Fruit fly (Drosophila melanogaster): ENCODE measurements around the gene PNUTS.
A peak's percentile ranks its signal among the peaks of the same experiment; 100 is the strongest.

Gene PNUTS

dm6 chr2L:870749-871418 is 619 bp downstream of the PNUTS start (continued):
- TF ChIP-seq en (GFP tag; optimal IDR thresholded peaks at IDR 0.05), result peak; percentile 57
- TF ChIP-seq CG10147 (GFP tag; optimal IDR thresholded peaks at IDR 0.05), result no peak
- peak; percentile 85 for TF ChIP-seq nerfin-1 (tag; optimal IDR thresholded peaks at IDR 0.05)
- no peak for TF ChIP-seq Stat92E (GFP tag; optimal IDR thresholded peaks at IDR 0.05)
- TF ChIP-seq CG17912 (GFP tag; optimal IDR thresholded peaks at IDR 0.05), result peak; percentile 18
- no peak for TF ChIP-seq CG10565 (GFP tag; optimal IDR thresholded peaks at IDR 0.05)
- TF ChIP-seq jumu (GFP tag; optimal IDR thresholded peaks at IDR 0.05), result peak; percentile 70
- peak; percentile 47 for TF ChIP-seq CG1233 (GFP tag; optimal IDR thresholded peaks at IDR 0.05)
- peak; percentile 49 for TF ChIP-seq Nf-YC (tag; optimal IDR thresholded peaks at IDR 0.05)
- TF ChIP-seq usp (GFP tag; optimal IDR thresholded peaks at IDR 0.05), result no peak
- peak; percentile 43 for TF ChIP-seq CG16815 (GFP tag; optimal IDR thresholded peaks at IDR 0.05)
- TF ChIP-seq CG4707 (GFP tag; optimal IDR thresholded peaks at IDR 0.05), result no peak
- TF ChIP-seq CG10209 (GFP tag; optimal IDR thresholded peaks at IDR 0.05), result peak; percentile 70
- peak; percentile 78 for TF ChIP-seq ind (GFP tag; optimal IDR thresholded peaks at IDR 0.05)
- peak; percentile 68 for TF ChIP-seq tup (GFP tag; optimal IDR thresholded peaks at IDR 0.05)
- TF ChIP-seq CG11456 (GFP tag; IDR thresholded peaks at IDR 0.05), result peak; percentile 69; the same call in 1 of the 3 replicates
- peak; percentile 68 for TF ChIP-seq nmo (GFP tag; optimal IDR thresholded peaks at IDR 0.05)
- 0 out of 2 replicates have a peak, but pooled peaks have one; percentile 10 for TF ChIP-seq dati (GFP tag; IDR thresholded peaks at IDR 0.05)
- peak; percentile 75 for TF ChIP-seq Rx (GFP tag; IDR thresholded peaks at IDR 0.05)
- TF ChIP-seq hth (optimal IDR thresholded peaks at IDR 0.05), result no peak
- peak; percentile 34; the same call in 1 of the 2 replicates for TF ChIP-seq Ada2b (GFP tag; IDR thresholded peaks at IDR 0.05)
- TF ChIP-seq CG30431 (GFP tag; optimal IDR thresholded peaks at IDR 0.05), result peak; percentile 28
- TF ChIP-seq Awh (GFP tag; IDR thresholded peaks at IDR 0.05), result no peak
- TF ChIP-seq CG30403 (GFP tag; optimal IDR thresholded peaks at IDR 0.05), result peak; percentile 74
- peak; percentile 59 for TF ChIP-seq lmd (GFP tag; IDR thresholded peaks at IDR 0.05)
- TF ChIP-seq CG17186 (GFP tag; optimal IDR thresholded peaks at IDR 0.05), result peak; percentile 48
- TF ChIP-seq pros (GFP tag; optimal IDR thresholded peaks at IDR 0.05), result no peak
- TF ChIP-seq CG15696 (tag; optimal IDR thresholded peaks at IDR 0.05), result peak; percentile 51
- no peak for TF ChIP-seq CG3838 (GFP tag; optimal IDR thresholded peaks at IDR 0.05)
- TF ChIP-seq wek (GFP tag; optimal IDR thresholded peaks at IDR 0.05), result peak; percentile 21
- TF ChIP-seq CG18764 (GFP tag; optimal IDR thresholded peaks at IDR 0.05), result peak; percentile 82
- peak; percentile 61 for TF ChIP-seq dmrt99B (tag; optimal IDR thresholded peaks at IDR 0.05)
- peak; percentile 84 for TF ChIP-seq CG32532 (GFP tag; IDR thresholded peaks at IDR 0.05)
- TF ChIP-seq Dll (GFP tag; IDR thresholded peaks at IDR 0.05; ENCODE audit: partially characterized antibody), result peak; percentile 50; the same call in 1 of the 4 replicates
- TF ChIP-seq Mad (GFP tag; optimal IDR thresholded peaks at IDR 0.05), result peak; percentile 60
- TF ChIP-seq CG14441 (GFP tag; IDR thresholded peaks at IDR 0.05), result peak; percentile 74
- no peak for TF ChIP-seq h (optimal IDR thresholded peaks at IDR 0.05)
- TF ChIP-seq CG7372 (GFP tag; IDR thresholded peaks at IDR 0.05), result no peak
- peak; percentile 76 for TF ChIP-seq dysf (GFP tag; IDR thresholded peaks at IDR 0.05)
- peak; percentile 71 for TF ChIP-seq lab (GFP tag; optimal IDR thresholded peaks at IDR 0.05)
- TF ChIP-seq emc (GFP tag; optimal IDR thresholded peaks at IDR 0.05), result peak; percentile 34
- peak; percentile 71; the same call in 1 of the 3 replicates for TF ChIP-seq gce (GFP tag; IDR thresholded peaks at IDR 0.05)
- peak; percentile 67 for TF ChIP-seq BtbVII (GFP tag; optimal IDR thresholded peaks at IDR 0.05)
- TF ChIP-seq CG7928 (GFP tag; optimal IDR thresholded peaks at IDR 0.05), result peak; percentile 95
- peak; percentile 11 for TF ChIP-seq B-H2 (GFP tag; optimal IDR thresholded peaks at IDR 0.05)
- peak; percentile 45; the same call in 1 of the 2 replicates for TF ChIP-seq Taf1 (GFP tag; IDR thresholded peaks at IDR 0.05)
- peak; percentile 53 for TF ChIP-seq Drgx (GFP tag; IDR thresholded peaks at IDR 0.05)
- TF ChIP-seq CG9215 (GFP tag; IDR thresholded peaks at IDR 0.05), result peak; percentile 61
- no peak for TF ChIP-seq jigr1 (GFP tag; IDR thresholded peaks at IDR 0.05)
- TF ChIP-seq da (GFP tag; optimal IDR thresholded peaks at IDR 0.05), result no peak

Data from whole organism, embryonic.